Fruit fly (Drosophila melanogaster) Kc167 (cell line): ENCODE data around the gene pasha.

Experiments
- Sin3A ChIP-seq: fragments of >200 bp; optimal IDR thresholded peaks from 2 replicates; lab custom pipeline; 2018; ENCODE audit warnings: missing external identifiers
- h ChIP-seq: fragments of >200 bp; optimal IDR thresholded peaks from 3 replicates; lab custom pipeline; 2018; ENCODE audit warnings: missing external identifiers
- psq ChIP-seq: fragments of >200 bp; optimal IDR thresholded peaks from 2 replicates; lab custom pipeline; 2017; ENCODE audit warnings: missing external identifiers
- ttk ChIP-seq: sonication (Bioruptor generic); optimal IDR thresholded peaks from 2 replicates; lab custom pipeline; 2017; ENCODE audit warnings: missing external identifiers

dm6 chr3R:31630376-31630775, 12.6 kb downstream of the pasha start:
- TF ChIP-seq ttk (lab: Kevin White, UChicago) (no peak), psq (no peak), h (lab: Kevin White, UChicago) (no peak), Sin3A (no peak)
